Fruit fly (Drosophila melanogaster) Kc167 (cell line): ENCODE data around the gene CG3062.

ENCODE experiments used
- Myc ChIP-seq: fragments of >200 bp; optimal IDR thresholded peaks from 2 replicates; lab custom pipeline; 2017; ENCODE audit warnings: missing external identifiers
- Sin3A ChIP-seq: fragments of >200 bp; optimal IDR thresholded peaks from 2 replicates; lab custom pipeline; 2018; ENCODE audit warnings: missing external identifiers
- h ChIP-seq: fragments of >200 bp; optimal IDR thresholded peaks from 3 replicates; lab custom pipeline; 2018; ENCODE audit warnings: missing external identifiers
- insv ChIP-seq: fragments of >200 bp; optimal IDR thresholded peaks from 3 replicates; lab custom pipeline; 2018; ENCODE audit warnings: missing external identifiers
- psq ChIP-seq: fragments of >200 bp; optimal IDR thresholded peaks from 2 replicates; lab custom pipeline; 2017; ENCODE audit warnings: missing external identifiers
- ttk ChIP-seq: sonication (Bioruptor generic); optimal IDR thresholded peaks from 2 replicates; lab custom pipeline; 2017; ENCODE audit warnings: missing external identifiers

CG3062 gene

dm6 chrX:4647316-4648046 is 2.8 kb upstream of the CG3062 start, which contains the start of the genes HLH4C and mRpL30:
TSS of gene HLH4C (minus strand) at chrX:4647414.
TSS of gene mRpL30 (plus strand) at chrX:4647871.
- TF ChIP-seq h (lab: Kevin White, UChicago) (no peak), ttk (lab: Kevin White, UChicago) (no peak), psq (lab: Kevin White, UChicago) (no peak), insv (no peak), Sin3A (lab: Kevin White, UChicago) (no peak), Myc (lab: Kevin White, UChicago) (no peak)

- no peak for TF ChIP-seq Myc (lab: Kevin White, UChicago)
- no peak for TF ChIP-seq psq (lab: Kevin White, UChicago)
- TF ChIP-seq h (lab: Kevin White, UChicago), result no peak
- no peak for TF ChIP-seq insv
- TF ChIP-seq ttk (lab: Kevin White, UChicago), result no peak
- TF ChIP-seq Sin3A (lab: Kevin White, UChicago), result no peak
Measured at dm6 chrX:4643887-4644286, 781 bp downstream of the CG3062 start, which contains the start of gene CG3081. TSS of gene CG3081 (minus strand) at chrX:4643987.

dm6 chrX:4635856-4636486 is 8.7 kb downstream of the CG3062 start, which contains the start of the genes Alms1a and pon:
TSS of gene Alms1a (minus strand) at chrX:4636004.
TSS of gene pon (plus strand) at chrX:4636318.
- no peak for TF ChIP-seq insv
- TF ChIP-seq Myc (lab: Kevin White, UChicago), result no peak
- no peak for TF ChIP-seq Sin3A (lab: Kevin White, UChicago)
- TF ChIP-seq h (lab: Kevin White, UChicago), result no peak
- TF ChIP-seq psq (lab: Kevin White, UChicago), result no peak
- TF ChIP-seq ttk (lab: Kevin White, UChicago), result no peak

dm6 chrX:4630836-4631235 is 13.8 kb downstream of the CG3062 start, which contains the start of gene Alms1b:
TSS of gene Alms1b (minus strand) at chrX:4630936.
- no peak for TF ChIP-seq insv
- no peak for TF ChIP-seq h (lab: Kevin White, UChicago)
- no peak for TF ChIP-seq psq (lab: Kevin White, UChicago)

- TF ChIP-seq ttk (lab: Kevin White, UChicago) (no peak), insv (no peak), h (lab: Kevin White, UChicago) (no peak), Myc (lab: Kevin White, UChicago) (no peak), psq (lab: Kevin White, UChicago) (no peak), Sin3A (lab: Kevin White, UChicago) (no peak)
Measured at dm6 chrX:4627160-4627559, 17.5 kb downstream of the CG3062 start.

- no peak for TF ChIP-seq Myc (lab: Kevin White, UChicago)
- TF ChIP-seq ttk (lab: Kevin White, UChicago), result no peak
- no peak for TF ChIP-seq psq (lab: Kevin White, UChicago)
- TF ChIP-seq Sin3A (lab: Kevin White, UChicago), result no peak
- TF ChIP-seq h (lab: Kevin White, UChicago), result no peak
- TF ChIP-seq insv, result no peak
Measured at dm6 chrX:4618869-4619268, 25.8 kb downstream of the CG3062 start.

- TF ChIP-seq Sin3A (lab: Kevin White, UChicago), result no peak
- no peak for TF ChIP-seq ttk (lab: Kevin White, UChicago)
- TF ChIP-seq h (lab: Kevin White, UChicago), result no peak
- TF ChIP-seq Myc (lab: Kevin White, UChicago), result no peak
- no peak for TF ChIP-seq insv
- no peak for TF ChIP-seq psq (lab: Kevin White, UChicago)
Measured at dm6 chrX:4616865-4617669, 27.6 kb downstream of the CG3062 start, which contains the start of gene peb. TSS of gene peb (plus strand) at chrX:4617564.

dm6 chrX:4615684-4616292 is 28.9 kb downstream of the CG3062 start:
- TF ChIP-seq h (lab: Kevin White, UChicago), result no peak

- TF ChIP-seq Sin3A (lab: Kevin White, UChicago), result no peak
- TF ChIP-seq Myc (lab: Kevin White, UChicago), result no peak
- TF ChIP-seq psq (lab: Kevin White, UChicago), result no peak
- TF ChIP-seq ttk (lab: Kevin White, UChicago), result no peak
- no peak for TF ChIP-seq h (lab: Kevin White, UChicago)
- TF ChIP-seq insv, result no peak
Measured at dm6 chrX:4614945-4615344, 29.7 kb downstream of the CG3062 start.

dm6 chrX:4614325-4614724 is 30.3 kb downstream of the CG3062 start:
- no peak for TF ChIP-seq insv

- no peak for TF ChIP-seq h (lab: Kevin White, UChicago)
- no peak for TF ChIP-seq psq (lab: Kevin White, UChicago)
- TF ChIP-seq Myc (lab: Kevin White, UChicago), result no peak
- TF ChIP-seq ttk (lab: Kevin White, UChicago), result no peak
- TF ChIP-seq insv, result no peak
- no peak for TF ChIP-seq Sin3A (lab: Kevin White, UChicago)
Measured at dm6 chrX:4613613-4614012, 31.1 kb downstream of the CG3062 start.
